Worm (Caenorhabditis elegans): ENCODE measurements around the gene R05G6.9.

DNA sequence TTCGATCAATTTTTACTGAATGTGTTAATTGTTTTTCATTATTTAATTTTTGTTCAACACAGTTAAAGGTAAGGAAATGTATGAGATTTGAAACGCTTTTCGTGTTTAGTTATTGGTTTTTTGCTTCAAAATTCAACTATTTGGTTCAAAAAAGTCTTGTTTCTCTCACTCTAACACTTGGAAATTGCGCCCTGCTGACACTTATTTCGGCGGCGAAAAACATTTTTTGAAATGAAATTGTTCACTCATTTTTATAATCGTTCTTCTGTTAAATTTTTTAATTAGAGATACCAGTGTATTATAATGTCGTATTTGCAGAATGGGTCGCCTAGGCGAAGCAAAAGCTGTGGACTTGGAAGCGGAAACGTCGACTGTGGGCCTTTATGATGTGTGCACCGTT is 37.9 kb downstream of the R05G6.9 start, which contains the start of gene rod-1:
- no peak for TF ChIP-seq D1046.2 (GFP tag; IDR thresholded peaks at IDR 0.05)
- no peak for TF ChIP-seq duxl-1 (tag; optimal IDR thresholded peaks at IDR 0.05; ENCODE audit: poor library complexity)
- TF ChIP-seq zag-1 (tag; optimal IDR thresholded peaks at IDR 0.05), result no peak
- TF ChIP-seq lin-15B (tag; optimal IDR thresholded peaks at IDR 0.05), result no peak
- TF ChIP-seq nhr-237 (tag; optimal IDR thresholded peaks at IDR 0.05), result no peak
- TF ChIP-seq snpc-4 (tag; optimal IDR thresholded peaks at IDR 0.05), result no peak
- TF ChIP-seq egl-27 (tag; optimal IDR thresholded peaks at IDR 0.05), result no peak
- TF ChIP-seq ztf-11 (tag; optimal IDR thresholded peaks at IDR 0.05), result no peak
- no peak for TF ChIP-seq lin-39 (tag; optimal IDR thresholded peaks at IDR 0.05)
- no peak for TF ChIP-seq jun-1 (tag; optimal IDR thresholded peaks at IDR 0.05)
- TF ChIP-seq R02D3.7 (tag; optimal IDR thresholded peaks at IDR 0.05), result no peak
- no peak for TF ChIP-seq madf-9 (GFP tag; conservative IDR thresholded peaks at IDR 0.05)

Data from whole organism, L4 larva.